Fruit fly (Drosophila melanogaster): Measurements from ENCODE around the gene CG4891.

CG4891 gene

DNA sequence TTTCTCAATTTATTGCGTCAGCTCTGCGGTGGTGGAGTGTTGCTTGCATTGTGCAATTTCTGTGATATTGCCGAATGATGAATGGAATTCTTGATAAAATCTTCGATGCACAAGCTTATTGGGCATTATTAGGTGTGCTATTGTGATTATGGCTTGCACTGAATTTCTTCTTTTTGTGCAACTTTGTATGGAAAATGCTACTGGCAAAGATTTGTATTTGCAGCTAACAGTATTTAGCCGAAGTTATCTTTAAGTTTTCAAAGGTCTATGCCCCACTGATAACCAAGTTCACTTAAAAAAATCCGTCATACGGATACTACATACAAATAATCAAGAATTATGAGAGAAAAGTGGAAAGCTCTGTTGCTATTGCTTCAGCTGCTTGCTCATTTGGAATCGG is at the start of gene CG4891:
Gene CG4891 (plus strand): TSS at position 301 of the 400 bp plus-strand sequence.
- TF ChIP-seq MBD-R2 (GFP tag; IDR thresholded peaks at IDR 0.05) (no peak), B-H2 (GFP tag; optimal IDR thresholded peaks at IDR 0.05) (no peak), CG2889 (GFP tag; IDR thresholded peaks at IDR 0.05) (no peak), B-H1 (GFP tag; IDR thresholded peaks at IDR 0.05) (no peak), CG16779 (GFP tag; IDR thresholded peaks at IDR 0.05) (no peak), CG12659 (GFP tag; optimal IDR thresholded peaks at IDR 0.05) (no peak), chinmo (GFP tag; IDR thresholded peaks at IDR 0.05; ENCODE audit: partially characterized antibody) (no peak), CG30020 (tag; optimal IDR thresholded peaks at IDR 0.05) (no peak), rib (GFP tag; IDR thresholded peaks at IDR 0.05) (no peak), PHDP (tag; optimal IDR thresholded peaks at IDR 0.05) (no peak), Ravus (GFP tag; IDR thresholded peaks at IDR 0.05) (no peak), CG17186 (GFP tag; optimal IDR thresholded peaks at IDR 0.05) (no peak), CG4282 (GFP tag; optimal IDR thresholded peaks at IDR 0.05) (no peak), usp (GFP tag; optimal IDR thresholded peaks at IDR 0.05) (no peak)

DNA sequence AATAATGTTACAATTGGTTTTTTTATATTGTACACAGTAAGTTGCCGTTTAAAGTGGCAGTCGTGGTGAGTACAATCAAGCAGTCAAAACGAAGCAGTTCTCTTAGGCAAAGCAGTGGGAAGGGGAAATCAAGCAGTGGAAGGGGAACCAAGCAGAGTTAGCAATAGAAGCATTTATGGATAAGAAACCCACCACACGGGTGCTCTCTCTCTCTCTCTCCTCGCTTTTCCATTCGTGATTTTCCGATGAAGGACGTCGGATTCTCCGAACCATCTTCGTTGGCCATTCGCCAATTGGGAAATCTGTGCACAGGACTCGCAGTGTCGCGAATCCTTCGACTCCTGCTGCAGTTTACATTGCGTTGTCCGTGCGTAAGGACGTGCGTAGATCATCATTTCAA is 45.1 kb upstream of the CG4891 start, which contains the start of gene beat-Ia:
Gene beat-Ia (plus strand): TSS at position 319 of the 400 bp plus-strand sequence.
- 0 out of 3 replicates have a peak, but pooled peaks have one; percentile 34 for TF ChIP-seq zen2 (GFP tag; IDR thresholded peaks at IDR 0.05; ENCODE audit: partially characterized antibody)
- no peak for TF ChIP-seq zf30C (GFP tag; optimal IDR thresholded peaks at IDR 0.05)
- no peak for TF ChIP-seq da (GFP tag; optimal IDR thresholded peaks at IDR 0.05)
- TF ChIP-seq ssp (GFP tag; IDR thresholded peaks at IDR 0.05): no peak
- no peak for TF ChIP-seq CG7357 (GFP tag; IDR thresholded peaks at IDR 0.05)
- no peak for TF ChIP-seq CG17568 (GFP tag; optimal IDR thresholded peaks at IDR 0.05)
- TF ChIP-seq CG15479 (GFP tag; optimal IDR thresholded peaks at IDR 0.05): peak; percentile 9
- peak in 1 of 2 experiments; percentile 45 for TF ChIP-seq Hr78 (GFP tag; optimal IDR thresholded peaks at IDR 0.05)
- no peak for TF ChIP-seq Nf-YA (GFP tag; IDR thresholded peaks at IDR 0.05)
- TF ChIP-seq CG34422 (GFP tag; IDR thresholded peaks at IDR 0.05): 0 out of 3 replicates have a peak, but pooled peaks have one; percentile 39
- no peak for TF ChIP-seq CG13287 (GFP tag; IDR thresholded peaks at IDR 0.05; ENCODE audit: partially characterized antibody)
- TF ChIP-seq CG34376 (GFP tag; optimal IDR thresholded peaks at IDR 0.05): no peak
- peak; percentile 37 for TF ChIP-seq abd-A (tag; optimal IDR thresholded peaks at IDR 0.05)
- TF ChIP-seq nom (GFP tag; optimal IDR thresholded peaks at IDR 0.05): no peak
- TF ChIP-seq Bgb (GFP tag; IDR thresholded peaks at IDR 0.05; ENCODE audit: partially characterized antibody): peak; percentile 48
- TF ChIP-seq CG11560 (tag; IDR thresholded peaks at IDR 0.05): no peak
- peak; percentile 35 for TF ChIP-seq Ets97D (GFP tag; optimal IDR thresholded peaks at IDR 0.05)
- no peak for TF ChIP-seq CG32532 (GFP tag; IDR thresholded peaks at IDR 0.05)
- TF ChIP-seq Dip3 (GFP tag; optimal IDR thresholded peaks at IDR 0.05): no peak
- no peak for TF ChIP-seq Dref (GFP tag; IDR thresholded peaks at IDR 0.05)
- TF ChIP-seq C15 (GFP tag; IDR thresholded peaks at IDR 0.05): no peak
- TF ChIP-seq jing (GFP tag; optimal IDR thresholded peaks at IDR 0.05): peak; percentile 44
- TF ChIP-seq zen (tag; optimal IDR thresholded peaks at IDR 0.05): peak; percentile 62
- TF ChIP-seq CG1832 (GFP tag; optimal IDR thresholded peaks at IDR 0.05): peak; percentile 40
- TF ChIP-seq CG15011 (GFP tag; optimal IDR thresholded peaks at IDR 0.05): no peak
- no peak for TF ChIP-seq sqz (GFP tag; optimal IDR thresholded peaks at IDR 0.05)
- TF ChIP-seq zfh1 (GFP tag; IDR thresholded peaks at IDR 0.05): no peak; the same call in 2 of the 3 replicates
- no peak for TF ChIP-seq CG2202 (tag; optimal IDR thresholded peaks at IDR 0.05)
- 0 out of 3 replicates have a peak, but pooled peaks have one; percentile 18 for TF ChIP-seq hb (GFP tag; IDR thresholded peaks at IDR 0.05; ENCODE audit: partially characterized antibody)
- no peak for TF ChIP-seq CG8478 (optimal IDR thresholded peaks at IDR 0.05)
- TF ChIP-seq Nf-YC (tag; optimal IDR thresholded peaks at IDR 0.05): peak; percentile 76
- no peak for TF ChIP-seq CG8388 (GFP tag; optimal IDR thresholded peaks at IDR 0.05)
- peak; percentile 17 for TF ChIP-seq yki (optimal IDR thresholded peaks at IDR 0.05)
- peak; percentile 48 for TF ChIP-seq CG11504 (tag; optimal IDR thresholded peaks at IDR 0.05)
- peak; percentile 25 for TF ChIP-seq CG12744 (GFP tag; optimal IDR thresholded peaks at IDR 0.05)
- TF ChIP-seq Kr (GFP tag; optimal IDR thresholded peaks at IDR 0.05): no peak
- peak; percentile 71 for TF ChIP-seq knrl (GFP tag; IDR thresholded peaks at IDR 0.05; ENCODE audit: partially characterized antibody)
